Worm (Caenorhabditis elegans) whole organism, early embryonic: ENCODE results near the gene nhr-4.

Experiments
- B0310.2 ChIP-seq: sonication (generic microtip); optimal IDR thresholded peaks from 2 replicates; lab custom pipeline; 2016; ENCODE audit warnings: mild to moderate bottlenecking, missing genetic modification characterization, missing compliant biosample characterization
- F13C5.2 ChIP-seq: sonication (generic microtip); optimal IDR thresholded peaks from 2 replicates; lab custom pipeline; 2017; ENCODE audit warnings: mild to moderate bottlenecking, missing genetic modification characterization, inconsistent platforms, missing compliant biosample characterization
- aly-1 ChIP-seq: sonication (generic microtip); optimal IDR thresholded peaks from 2 replicates; lab custom pipeline; 2016; ENCODE audit warnings: missing genetic modification characterization, missing compliant biosample characterization
- ama-1 ChIP-seq: fragments of 150-350 bp; optimal IDR thresholded peaks from 2 replicates; lab custom pipeline; 2014
- ceh-13 ChIP-seq: fragments of 200-800 bp; sonication (Bioruptor generic); optimal IDR thresholded peaks from 2 replicates; lab custom pipeline; 2018; ENCODE audit warnings: mild to moderate bottlenecking, missing genetic modification characterization, missing compliant biosample characterization
- ceh-36 ChIP-seq: sonication (generic microtip); optimal IDR thresholded peaks from 2 replicates; lab custom pipeline; 2016; ENCODE audit warnings: missing genetic modification characterization, inconsistent platforms, missing compliant biosample characterization
- ets-7 ChIP-seq: sonication (generic microtip); optimal IDR thresholded peaks from 2 replicates; lab custom pipeline; 2016; ENCODE audit warnings: missing genotype, missing genetic modification characterization, missing compliant biosample characterization
- flt-1 ChIP-seq: fragments of 200-800 bp; sonication (Bioruptor generic); IDR thresholded peaks from 2 replicates; pipeline ENCODE4 v1.3.6; 2022; ENCODE audit warnings: missing genetic modification characterization, missing compliant biosample characterization
- hmbx-1 ChIP-seq: sonication (generic microtip); optimal IDR thresholded peaks from 2 replicates; lab custom pipeline; 2016; ENCODE audit warnings: mild to moderate bottlenecking, missing genetic modification characterization, missing compliant biosample characterization
- hmg-4 ChIP-seq: fragments of 200-800 bp; sonication (Bioruptor generic); optimal IDR thresholded peaks from 2 replicates; lab custom pipeline; 2018; ENCODE audit warnings: mild to moderate bottlenecking, missing genetic modification characterization, missing compliant biosample characterization
- hnd-1 ChIP-seq: sonication (generic microtip); optimal IDR thresholded peaks from 2 replicates; lab custom pipeline; 2016; ENCODE audit warnings: missing genetic modification characterization, missing compliant biosample characterization
- pes-1 ChIP-seq: fragments of 200-800 bp; sonication (Bioruptor generic); IDR thresholded peaks from 2 replicates; pipeline ENCODE4 v1.3.6; 2022; ENCODE audit warnings: missing genetic modification reagents, missing genetic modification characterization, missing compliant biosample characterization
- scrt-1 ChIP-seq: fragments of 200-800 bp; sonication (Bioruptor generic); IDR thresholded peaks from 2 replicates; pipeline ENCODE4 v1.3.6; 2022; ENCODE audit warnings: missing genetic modification characterization, missing compliant biosample characterization
- sea-1 ChIP-seq: fragments of 200-800 bp; sonication (Bioruptor generic); conservative IDR thresholded peaks from 2 replicates; pipeline ENCODE4 v1.3.6; 2022; ENCODE audit warnings: missing genetic modification characterization, missing compliant biosample characterization
- tbx-11 ChIP-seq: fragments of 200-800 bp; sonication (Bioruptor generic); IDR thresholded peaks from 2 replicates; pipeline ENCODE4 v1.3.6; 2022; ENCODE audit warnings: missing genetic modification characterization, missing compliant biosample characterization
- tbx-37 ChIP-seq: fragments of 200-800 bp; sonication (Bioruptor generic); conservative IDR thresholded peaks from 2 replicates; pipeline ENCODE4 v1.3.6; 2022; ENCODE audit warnings: missing genetic modification reagents, missing genetic modification characterization, missing compliant biosample characterization
- tra-4 ChIP-seq: sonication (generic microtip); optimal IDR thresholded peaks from 2 replicates; lab custom pipeline; 2017; ENCODE audit warnings: missing genetic modification characterization, missing compliant biosample characterization

nhr-4 gene

DNA sequence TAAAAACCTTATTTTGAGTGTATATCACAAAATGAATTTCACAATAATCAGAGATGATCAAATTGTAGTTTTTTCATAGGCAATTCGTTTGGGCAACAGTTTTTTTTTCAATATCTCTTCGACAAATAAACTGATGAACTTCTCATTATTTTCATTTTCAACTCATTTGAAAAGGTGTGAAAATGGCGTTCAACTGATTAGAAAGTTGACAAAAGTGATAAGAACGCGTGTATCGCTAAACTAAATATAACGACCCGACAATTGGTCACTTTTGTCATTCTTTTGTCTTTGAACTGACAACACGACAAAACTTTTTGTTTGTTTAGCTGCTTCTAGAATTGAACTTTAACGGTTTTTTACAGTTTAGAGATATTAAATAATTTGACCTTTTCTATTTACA lies 24.2 kb upstream of the nhr-4 start:
- TF ChIP-seq flt-1 (GFP tag; lab: Robert Waterston, UW), result no peak
- no peak for TF ChIP-seq ama-1 (lab: Kevin White, UChicago)
- TF ChIP-seq hmg-4 (GFP tag; lab: Kevin White, UChicago), result no peak
- TF ChIP-seq hmbx-1, result no peak
- no peak for TF ChIP-seq pes-1 (GFP tag; lab: Robert Waterston, UW)
- no peak for TF ChIP-seq ceh-13 (GFP tag; lab: Kevin White, UChicago)
- no peak for TF ChIP-seq aly-1 (tag; lab: Kevin White, UChicago)
- no peak for TF ChIP-seq ceh-36 (tag; lab: Kevin White, UChicago)
- no peak for TF ChIP-seq hnd-1 (tag; lab: Kevin White, UChicago)
- TF ChIP-seq scrt-1, result no peak
- no peak for TF ChIP-seq ets-7
- TF ChIP-seq tbx-37 (GFP tag; lab: Robert Waterston, UW), result no peak
- TF ChIP-seq tbx-11 (GFP tag; lab: Robert Waterston, UW), result no peak
- TF ChIP-seq B0310.2, result no peak
- TF ChIP-seq sea-1, result no peak
- no peak for TF ChIP-seq tra-4 (tag; lab: Kevin White, UChicago)
- no peak for TF ChIP-seq F13C5.2

DNA sequence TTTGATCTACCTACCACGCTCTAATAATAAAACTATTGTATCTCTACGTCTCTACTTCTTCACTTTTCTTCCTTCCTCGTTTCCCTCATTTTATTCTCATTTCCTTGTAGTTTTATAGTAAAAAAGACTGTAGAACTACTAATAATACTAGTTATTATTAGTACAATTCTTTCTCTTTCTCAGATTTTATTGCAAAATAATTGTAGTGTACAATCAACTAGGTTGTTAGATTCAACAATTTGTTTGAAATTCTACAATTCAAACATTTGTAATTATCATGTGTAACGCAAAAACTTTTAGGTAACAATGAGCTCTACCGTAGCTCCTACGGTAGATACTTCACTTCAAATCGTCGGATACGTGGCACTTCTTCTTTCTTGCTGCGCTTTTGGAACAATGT lies 23.4 kb upstream of the nhr-4 start, which contains the start of gene K07F5.12:
TSS of gene K07F5.12 (plus strand) at position 301 of the 400 bp plus-strand sequence.
- TF ChIP-seq ceh-13 (GFP tag; lab: Kevin White, UChicago), result no peak

DNA sequence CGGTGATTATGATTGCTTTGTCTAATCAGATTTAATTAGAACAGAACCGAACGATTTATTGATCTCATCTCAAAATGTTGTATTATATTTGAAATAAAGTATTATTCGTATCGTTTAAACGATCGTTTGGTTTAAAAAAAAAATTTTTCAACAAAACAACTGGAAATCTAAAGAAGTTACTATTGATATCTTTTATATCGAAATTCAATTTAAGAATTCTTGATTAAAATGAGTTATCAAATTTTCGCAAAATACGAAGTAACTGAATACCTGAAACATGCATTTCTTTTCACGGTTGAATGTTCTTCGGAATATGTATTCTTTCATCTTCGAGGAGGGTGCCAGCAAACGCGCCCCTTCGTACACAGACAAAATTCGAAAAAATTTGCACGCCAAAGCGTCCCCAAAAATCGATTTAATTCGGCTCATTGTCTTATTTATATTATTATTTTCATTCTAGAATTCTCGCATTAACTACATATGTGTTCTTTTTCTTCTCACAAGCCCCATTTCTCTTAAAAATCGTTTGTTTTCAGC lies 21.1 kb upstream of the nhr-4 start, which contains the start of gene npp-1:
TSS of gene npp-1 (plus strand) at position 537 of the 537 bp plus-strand sequence.
- TF ChIP-seq hmbx-1 (no peak), ets-7 (no peak), ceh-13 (GFP tag; lab: Kevin White, UChicago) (no peak), pes-1 (GFP tag; lab: Robert Waterston, UW) (no peak), ceh-36 (tag; lab: Kevin White, UChicago) (no peak), tra-4 (tag; lab: Kevin White, UChicago) (no peak), scrt-1 (no peak), hnd-1 (tag; lab: Kevin White, UChicago) (no peak), tbx-37 (GFP tag; lab: Robert Waterston, UW) (no peak), ama-1 (lab: Kevin White, UChicago) (no peak), sea-1 (no peak), flt-1 (GFP tag; lab: Robert Waterston, UW) (no peak), tbx-11 (GFP tag; lab: Robert Waterston, UW) (no peak), hmg-4 (GFP tag; lab: Kevin White, UChicago) (no peak), aly-1 (tag; lab: Kevin White, UChicago) (no peak), B0310.2 (no peak)

DNA sequence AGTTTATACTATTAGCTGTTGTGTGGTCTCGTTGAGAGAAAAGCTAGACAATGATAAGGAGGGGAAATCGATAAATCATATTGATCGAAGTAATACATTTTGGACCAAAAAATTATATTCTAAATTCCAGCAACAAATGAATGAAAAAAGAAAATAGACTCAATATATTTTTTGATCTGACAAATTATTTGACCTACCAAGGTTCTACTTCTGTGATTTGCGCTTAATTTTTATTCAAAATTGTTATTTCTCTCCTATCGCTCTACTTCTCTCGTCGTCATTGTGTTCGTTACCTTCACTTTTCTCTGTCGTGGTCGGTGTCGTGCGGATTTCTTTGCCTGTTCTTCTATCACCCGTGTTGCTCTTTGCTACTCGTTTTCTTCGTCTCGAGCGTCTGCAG lies 20.2 kb upstream of the nhr-4 start:
- no peak for TF ChIP-seq aly-1 (tag; lab: Kevin White, UChicago)
- no peak for TF ChIP-seq hmg-4 (GFP tag; lab: Kevin White, UChicago)
- TF ChIP-seq pes-1 (GFP tag; lab: Robert Waterston, UW), result no peak
- TF ChIP-seq ama-1 (lab: Kevin White, UChicago), result no peak
- TF ChIP-seq tbx-11 (GFP tag; lab: Robert Waterston, UW), result no peak
- TF ChIP-seq scrt-1, result no peak
- TF ChIP-seq ceh-36 (tag; lab: Kevin White, UChicago), result no peak
- no peak for TF ChIP-seq flt-1 (GFP tag; lab: Robert Waterston, UW)
- TF ChIP-seq hmbx-1, result no peak
- TF ChIP-seq ets-7, result no peak
- no peak for TF ChIP-seq sea-1
- TF ChIP-seq B0310.2, result no peak

DNA sequence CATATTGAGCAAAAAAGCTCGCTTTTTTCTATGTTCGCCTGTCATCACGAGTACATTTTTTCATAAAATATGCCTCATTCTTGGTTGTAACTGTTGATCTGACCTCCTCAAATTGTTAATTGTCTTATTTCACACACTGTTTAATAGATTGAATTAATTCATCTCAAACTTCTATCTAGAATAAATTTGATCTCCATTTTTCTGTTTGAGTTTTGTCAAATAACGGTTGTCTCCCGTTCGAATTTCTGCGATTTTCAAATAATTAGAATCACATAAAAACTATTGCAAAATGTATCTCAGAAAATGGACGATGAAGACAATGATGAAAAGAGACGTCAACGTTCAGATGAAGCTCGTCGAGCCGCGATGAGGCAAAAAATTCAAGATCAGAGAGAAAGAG lies 17.2 kb upstream of the nhr-4 start, which contains the start of gene K07F5.14:
TSS of gene K07F5.14 (plus strand) at position 301 of the 400 bp plus-strand sequence.
- TF ChIP-seq ceh-36 (tag; lab: Kevin White, UChicago), result no peak
- no peak for TF ChIP-seq tra-4 (tag; lab: Kevin White, UChicago)

DNA sequence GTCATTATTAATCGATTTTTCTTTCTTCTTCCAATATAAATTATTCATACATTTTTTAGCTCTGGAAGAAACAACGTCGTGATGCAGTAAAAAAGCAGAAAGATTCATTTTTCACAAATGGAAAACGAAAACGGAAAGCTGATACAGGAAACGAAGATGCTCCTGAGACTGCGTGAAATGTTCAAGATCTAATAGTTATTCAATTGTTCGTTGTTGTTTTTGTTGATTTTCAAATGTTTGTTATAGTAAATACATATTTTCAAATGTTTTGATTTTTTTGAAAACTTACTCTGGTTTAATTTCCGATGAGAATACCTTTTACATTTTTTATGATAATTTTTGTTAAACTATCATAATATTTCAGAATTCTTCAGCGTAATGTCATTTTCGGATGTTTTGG lies 15.3 kb upstream of the nhr-4 start, which contains the start of gene K07F5.16:
TSS of gene K07F5.16 (plus strand) at position 301 of the 400 bp plus-strand sequence.
- TF ChIP-seq hmbx-1, result no peak
- no peak for TF ChIP-seq tbx-37 (GFP tag; lab: Robert Waterston, UW)

DNA sequence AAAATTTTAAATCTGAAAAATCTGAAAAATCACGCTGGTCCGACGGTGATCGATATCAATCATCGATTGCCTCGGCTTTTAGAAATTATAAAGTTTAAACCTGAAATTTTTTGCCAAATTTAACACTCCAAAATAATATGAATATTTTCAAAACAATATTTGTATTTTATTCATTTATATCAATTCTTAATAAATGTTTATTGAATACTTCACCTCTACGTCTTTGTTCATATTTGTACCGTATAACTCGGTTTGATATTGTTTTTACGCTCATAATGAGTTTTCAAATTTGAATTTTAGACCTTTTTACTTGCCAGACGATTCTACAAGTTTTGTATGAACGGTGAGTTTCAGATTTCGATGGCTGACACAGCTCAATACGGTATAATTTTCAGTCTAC lies 14.4 kb upstream of the nhr-4 start, which contains the start of the genes K07F5.15 and K07F5.22:
TSS of gene K07F5.15 (plus strand) at position 301 of the 400 bp plus-strand sequence.
TSS of gene K07F5.22 (plus strand) at position 301 of the 400 bp plus-strand sequence.
- TF ChIP-seq sea-1 (no peak), hmg-4 (GFP tag; lab: Kevin White, UChicago) (no peak), ceh-13 (GFP tag; lab: Kevin White, UChicago) (no peak), pes-1 (GFP tag; lab: Robert Waterston, UW) (no peak), hmbx-1 (no peak), ama-1 (lab: Kevin White, UChicago) (no peak), scrt-1 (no peak), aly-1 (tag; lab: Kevin White, UChicago) (no peak), ets-7 (no peak), tbx-11 (GFP tag; lab: Robert Waterston, UW) (no peak), B0310.2 (no peak)

DNA sequence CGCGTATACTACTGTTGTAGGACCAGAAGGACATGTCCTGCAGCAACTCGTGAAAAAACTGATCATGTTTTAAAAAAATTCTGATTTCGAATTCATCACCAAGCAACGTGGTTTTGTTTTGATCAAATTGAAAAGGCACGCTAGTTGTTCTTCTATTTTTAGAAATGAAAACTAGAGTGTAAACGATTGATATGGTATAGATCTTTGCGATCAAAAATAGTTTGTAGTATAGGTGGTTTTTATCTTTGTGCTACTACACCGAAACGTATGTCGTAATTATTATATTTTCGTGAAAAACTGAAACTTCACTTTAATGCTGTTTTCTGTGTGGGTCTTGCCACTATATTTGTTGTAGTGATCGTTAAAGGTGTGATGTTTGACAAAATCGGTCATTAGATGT lies 12.3 kb upstream of the nhr-4 start:
- TF ChIP-seq tbx-37 (GFP tag; lab: Robert Waterston, UW) (no peak), flt-1 (GFP tag; lab: Robert Waterston, UW) (no peak), hmbx-1 (no peak), ceh-13 (GFP tag; lab: Kevin White, UChicago) (no peak), pes-1 (GFP tag; lab: Robert Waterston, UW) (no peak), tbx-11 (GFP tag; lab: Robert Waterston, UW) (no peak), hnd-1 (tag; lab: Kevin White, UChicago) (no peak), aly-1 (tag; lab: Kevin White, UChicago) (no peak)
